Worm (Caenorhabditis elegans): Measurements from ENCODE around the gene H35N09.1.

Gene H35N09.1

ce11 chrX:8605005-8605404 is at the start of gene H35N09.1, which contains the start of gene H35N09.2:
Gene H35N09.1 (plus strand): TSS chrX:8605339.
Gene H35N09.2 (minus strand): TSS chrX:8605058.
- TF ChIP-seq C34F6.9 (tag; optimal IDR thresholded peaks at IDR 0.05) (peak; percentile 59), sma-9 (GFP tag; optimal IDR thresholded peaks at IDR 0.05) (peak; percentile 21), sma-9 (tag; optimal IDR thresholded peaks at IDR 0.05) (no peak), fos-1 (tag; optimal IDR thresholded peaks at IDR 0.05) (peak; percentile 38), nhr-129 (tag; optimal IDR thresholded peaks at IDR 0.05) (peak; percentile 70), sem-4 (tag; optimal IDR thresholded peaks at IDR 0.05) (peak; percentile 16), nhr-237 (tag; optimal IDR thresholded peaks at IDR 0.05) (no peak), gmeb-1 (tag; optimal IDR thresholded peaks at IDR 0.05) (peak; percentile 42), unc-55 (GFP tag; optimal IDR thresholded peaks at IDR 0.05) (peak; percentile 62), lsy-2 (tag; optimal IDR thresholded peaks at IDR 0.05) (peak in 1 of 2 experiments; percentile 40), sma-3 (GFP tag; optimal IDR thresholded peaks at IDR 0.05) (peak; percentile 3), nhr-10 (tag; optimal IDR thresholded peaks at IDR 0.05) (no peak), skn-1 (tag; optimal IDR thresholded peaks at IDR 0.05) (no peak), F13H6.1 (tag; optimal IDR thresholded peaks at IDR 0.05) (peak; percentile 23)

ce11 chrX:8556614-8557196 is 48.4 kb upstream of the H35N09.1 start, which contains the start of gene utx-1:
Gene utx-1 (plus strand): TSS chrX:8557146.
- TF ChIP-seq C34F6.9 (tag; optimal IDR thresholded peaks at IDR 0.05) (peak; percentile 11), lin-39 (tag; optimal IDR thresholded peaks at IDR 0.05) (no peak), nhr-25 (tag; optimal IDR thresholded peaks at IDR 0.05) (peak; percentile 36), unc-39 (tag; optimal IDR thresholded peaks at IDR 0.05) (no peak), ama-1 (optimal IDR thresholded peaks at IDR 0.05) (no peak), lsy-2 (tag; optimal IDR thresholded peaks at IDR 0.05) (peak in 1 of 2 experiments; percentile 17), sma-9 (GFP tag; optimal IDR thresholded peaks at IDR 0.05) (no peak), sma-9 (tag; optimal IDR thresholded peaks at IDR 0.05) (no peak), ceh-16 (tag; optimal IDR thresholded peaks at IDR 0.05) (no peak), F13H6.1 (tag; optimal IDR thresholded peaks at IDR 0.05) (peak; percentile 39), zag-1 (tag; optimal IDR thresholded peaks at IDR 0.05) (no peak), sma-3 (GFP tag; optimal IDR thresholded peaks at IDR 0.05) (peak; percentile 34), lin-13 (GFP tag; optimal IDR thresholded peaks at IDR 0.05) (no peak), R02D3.7 (tag; optimal IDR thresholded peaks at IDR 0.05) (no peak), unc-55 (GFP tag; optimal IDR thresholded peaks at IDR 0.05) (peak; percentile 53), mab-5 (tag; optimal IDR thresholded peaks at IDR 0.05) (no peak), nhr-129 (tag; optimal IDR thresholded peaks at IDR 0.05) (peak; percentile 39), ceh-82 (tag; optimal IDR thresholded peaks at IDR 0.05) (no peak)

DNA sequence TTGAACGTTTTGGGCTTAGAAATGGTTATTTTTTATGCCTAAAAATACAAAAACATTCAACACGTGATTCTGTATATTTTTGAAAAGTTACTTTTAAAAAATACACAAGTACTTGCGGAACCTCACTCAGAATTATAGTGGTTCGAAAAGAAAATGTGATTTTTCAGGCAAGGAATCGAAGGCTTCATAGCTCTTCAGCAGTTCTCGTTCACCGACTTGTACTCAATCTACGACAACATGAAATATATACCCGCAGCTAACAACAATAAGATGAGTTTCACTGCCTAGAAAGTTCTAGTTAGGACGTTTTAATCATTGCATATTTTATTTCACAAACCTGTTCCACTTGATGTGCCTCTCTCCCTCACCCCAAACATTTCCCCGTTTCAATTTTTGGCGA is 42.6 kb upstream of the H35N09.1 start:
- TF ChIP-seq lsy-2 (tag; optimal IDR thresholded peaks at IDR 0.05) (no peak), nhr-25 (tag; optimal IDR thresholded peaks at IDR 0.05) (no peak), elt-1 (tag; optimal IDR thresholded peaks at IDR 0.05) (no peak), nhr-23 (tag; optimal IDR thresholded peaks at IDR 0.05) (no peak), unc-55 (GFP tag; optimal IDR thresholded peaks at IDR 0.05) (no peak), egl-27 (tag; optimal IDR thresholded peaks at IDR 0.05) (no peak), fos-1 (tag; optimal IDR thresholded peaks at IDR 0.05) (no peak), unc-62 (GFP tag; optimal IDR thresholded peaks at IDR 0.05) (no peak), F13H6.1 (tag; optimal IDR thresholded peaks at IDR 0.05) (no peak), R02D3.7 (tag; optimal IDR thresholded peaks at IDR 0.05) (no peak), sma-9 (GFP tag; optimal IDR thresholded peaks at IDR 0.05) (no peak), sma-9 (tag; optimal IDR thresholded peaks at IDR 0.05) (no peak), zag-1 (tag; optimal IDR thresholded peaks at IDR 0.05) (no peak), nhr-77 (tag; optimal IDR thresholded peaks at IDR 0.05) (no peak), elt-3 (tag; optimal IDR thresholded peaks at IDR 0.05) (no peak), ceh-82 (tag; optimal IDR thresholded peaks at IDR 0.05) (no peak), crh-2 (tag; optimal IDR thresholded peaks at IDR 0.05) (no peak), alr-1 (tag; optimal IDR thresholded peaks at IDR 0.05) (no peak), nhr-12 (tag; optimal IDR thresholded peaks at IDR 0.05) (no peak), peb-1 (tag; optimal IDR thresholded peaks at IDR 0.05) (no peak)

- TF ChIP-seq sma-3 (GFP tag; optimal IDR thresholded peaks at IDR 0.05) (peak; percentile 27), crh-2 (tag; optimal IDR thresholded peaks at IDR 0.05) (no peak), lin-11 (tag; optimal IDR thresholded peaks at IDR 0.05) (no peak), gmeb-1 (tag; optimal IDR thresholded peaks at IDR 0.05) (no peak), F13H6.1 (tag; optimal IDR thresholded peaks at IDR 0.05) (no peak), lin-13 (GFP tag; optimal IDR thresholded peaks at IDR 0.05) (no peak), ztf-11 (tag; optimal IDR thresholded peaks at IDR 0.05) (no peak), nhr-237 (tag; optimal IDR thresholded peaks at IDR 0.05) (no peak), fos-1 (tag; optimal IDR thresholded peaks at IDR 0.05) (peak; percentile 75), sma-9 (GFP tag; optimal IDR thresholded peaks at IDR 0.05) (no peak), sma-9 (tag; optimal IDR thresholded peaks at IDR 0.05) (no peak), mab-5 (tag; optimal IDR thresholded peaks at IDR 0.05) (no peak), lsy-2 (tag; optimal IDR thresholded peaks at IDR 0.05) (no peak), nhr-25 (tag; optimal IDR thresholded peaks at IDR 0.05) (no peak), aly-2 (tag; optimal IDR thresholded peaks at IDR 0.05) (no peak)
These were observed 41.3 kb upstream of the H35N09.1 start for ce11 chrX:8563663-8564450.
